Worm (Caenorhabditis elegans): ENCODE data around the gene cul-4.

- TF ChIP-seq ZK546.5 (tag; optimal IDR thresholded peaks at IDR 0.05) (no peak), ama-1 (optimal IDR thresholded peaks at IDR 0.05) (no peak), ceh-82 (tag; optimal IDR thresholded peaks at IDR 0.05) (no peak), ztf-11 (tag; optimal IDR thresholded peaks at IDR 0.05) (no peak), nhr-10 (tag; optimal IDR thresholded peaks at IDR 0.05) (no peak), F13H6.1 (tag; optimal IDR thresholded peaks at IDR 0.05) (no peak)
Measured at ce11 chrII:7341572-7342303, 39.8 kb downstream of the cul-4 start.
